Fruit fly (Drosophila melanogaster) whole organism, embryonic: Measurements from ENCODE around the gene CG13609.
A peak's percentile ranks its signal among the peaks of the same experiment; 100 is the strongest.

ENCODE experiments used
- Atf-2 ChIP-seq: fragments of 200-800 bp; sonication (Bioruptor generic); optimal IDR thresholded peaks from 2 replicates; lab custom pipeline; 2016; ENCODE audit warnings: missing biosample characterization, missing genetic modification characterization
- CG10147 ChIP-seq: fragments of 200-800 bp; sonication (Bioruptor generic); optimal IDR thresholded peaks from 2 replicates; lab custom pipeline; 2019; ENCODE audit warnings: missing biosample characterization, mild to moderate bottlenecking, missing genetic modification characterization, moderate library complexity
- CG1024 ChIP-seq: fragments of 200-800 bp; sonication (Bioruptor generic); IDR thresholded peaks from 2 replicates; pipeline ENCODE4 v1.3.6; 2022; ENCODE audit warnings: missing biosample characterization, missing genetic modification characterization
- CG12155 ChIP-seq: fragments of 200-800 bp; sonication (Bioruptor generic); optimal IDR thresholded peaks from 3 replicates; lab custom pipeline; 2016; ENCODE audit warnings: missing biosample characterization, missing genetic modification characterization
- CG12299 ChIP-seq: fragments of 200-800 bp; sonication (Bioruptor generic); optimal IDR thresholded peaks from 2 replicates; lab custom pipeline; 2018; ENCODE audit warnings: missing biosample characterization, mild to moderate bottlenecking, missing genetic modification characterization
- CG12659 ChIP-seq: fragments of 200-800 bp; sonication (Bioruptor generic); optimal IDR thresholded peaks from 3 replicates; lab custom pipeline; 2017; ENCODE audit warnings: mild to moderate bottlenecking, missing biosample characterization, missing genetic modification reagents, missing genetic modification characterization
- CG15514 ChIP-seq: fragments of 200-800 bp; sonication (Bioruptor generic); optimal IDR thresholded peaks from 3 replicates; lab custom pipeline; 2017; ENCODE audit warnings: missing biosample characterization, missing genetic modification characterization, mild to moderate bottlenecking, moderate library complexity, missing genetic modification reagents
- CG1602 ChIP-seq: fragments of 200-800 bp; sonication (Bioruptor generic); optimal IDR thresholded peaks from 3 replicates; lab custom pipeline; 2016; ENCODE audit warnings: missing biosample characterization, missing genetic modification characterization
- CG17186 ChIP-seq: fragments of 200-800 bp; sonication (Bioruptor generic); optimal IDR thresholded peaks from 3 replicates; lab custom pipeline; 2017; ENCODE audit warnings: missing biosample characterization, missing genetic modification reagents, missing genetic modification characterization
- CG17359 ChIP-seq: fragments of 200-800 bp; sonication (Bioruptor generic); optimal IDR thresholded peaks from 3 replicates; lab custom pipeline; 2018; ENCODE audit warnings: missing biosample characterization, mild to moderate bottlenecking, missing genetic modification characterization, moderate library complexity
- CG2120 ChIP-seq: fragments of 200-800 bp; sonication (Bioruptor generic); optimal IDR thresholded peaks from 3 replicates; lab custom pipeline; 2016; ENCODE audit warnings: missing biosample characterization, missing genetic modification characterization
- CG33557 ChIP-seq: fragments of 200-800 bp; sonication (Bioruptor generic); optimal IDR thresholded peaks from 2 replicates; lab custom pipeline; 2019; ENCODE audit warnings: missing biosample characterization, mild to moderate bottlenecking, missing genetic modification characterization, moderate library complexity
- CG3838 ChIP-seq: fragments of 200-800 bp; sonication (Bioruptor generic); optimal IDR thresholded peaks from 3 replicates; lab custom pipeline; 2016; ENCODE audit warnings: missing biosample characterization, missing genetic modification characterization
- CG7271 ChIP-seq: fragments of 200-800 bp; sonication (Bioruptor generic); optimal IDR thresholded peaks from 2 replicates; lab custom pipeline; 2018; ENCODE audit warnings: missing biosample characterization, mild to moderate bottlenecking, missing genetic modification characterization, moderate library complexity
- CG9609 ChIP-seq: fragments of 200-800 bp; sonication (Bioruptor generic); optimal IDR thresholded peaks from 3 replicates; lab custom pipeline; 2016; ENCODE audit warnings: missing biosample characterization, missing genetic modification characterization
- CG9876 ChIP-seq: fragments of 200-800 bp; sonication (Bioruptor generic); optimal IDR thresholded peaks from 2 replicates; lab custom pipeline; 2016; ENCODE audit warnings: missing biosample characterization, missing genetic modification characterization
- CHES-1-like ChIP-seq: fragments of 200-800 bp; sonication (Bioruptor generic); optimal IDR thresholded peaks from 2 replicates; lab custom pipeline; 2016; ENCODE audit warnings: missing biosample characterization, missing genetic modification characterization
- CkIIα-i1 ChIP-seq: fragments of 200-800 bp; sonication (Bioruptor generic); IDR thresholded peaks from 2 replicates; pipeline ENCODE4 v1.3.6; 2022; ENCODE audit warnings: missing biosample characterization, missing genetic modification characterization
- Deaf1 ChIP-seq: fragments of 200-800 bp; optimal IDR thresholded peaks from 3 replicates; lab custom pipeline; 2019; ENCODE audit warnings: missing biosample characterization, mild to moderate bottlenecking, missing genetic modification characterization, moderate library complexity
- Dek ChIP-seq: fragments of 200-800 bp; sonication (Bioruptor generic); optimal IDR thresholded peaks from 3 replicates; lab custom pipeline; 2019; ENCODE audit warnings: missing biosample characterization, mild to moderate bottlenecking, missing genetic modification characterization, moderate library complexity
- Elba2 ChIP-seq: fragments of 200-800 bp; sonication (Bioruptor generic); optimal IDR thresholded peaks from 3 replicates; lab custom pipeline; 2016; ENCODE audit warnings: missing biosample characterization, missing genetic modification characterization
- Gug ChIP-seq: fragments of 200-800 bp; sonication (Bioruptor generic); IDR thresholded peaks from 4 replicates; pipeline ENCODE4 v1.3.6; 2022; ENCODE audit warnings: missing biosample characterization, missing genetic modification characterization
- HmgD ChIP-seq: fragments of 200-800 bp; sonication (Bioruptor generic); optimal IDR thresholded peaks from 3 replicates; lab custom pipeline; 2016; ENCODE audit warnings: missing biosample characterization, missing genetic modification characterization
- HmgZ ChIP-seq: fragments of 200-800 bp; sonication (Bioruptor generic); optimal IDR thresholded peaks from 2 replicates; lab custom pipeline; 2018; ENCODE audit warnings: missing biosample characterization, mild to moderate bottlenecking, missing genetic modification characterization
- Hmx ChIP-seq: fragments of 200-800 bp; sonication (Bioruptor generic); optimal IDR thresholded peaks from 2 replicates; lab custom pipeline; 2016; ENCODE audit warnings: missing biosample characterization, missing genetic modification characterization
- NFAT ChIP-seq: fragments of 200-800 bp; sonication (Bioruptor generic); IDR thresholded peaks from 2 replicates; pipeline ENCODE4 v1.3.6; 2022; ENCODE audit warnings: missing biosample characterization, missing genetic modification characterization
- Nf-YB ChIP-seq: fragments of 200-800 bp; sonication (Bioruptor generic); optimal IDR thresholded peaks from 3 replicates; lab custom pipeline; 2019; ENCODE audit warnings: missing biosample characterization, mild to moderate bottlenecking, missing genetic modification characterization, moderate library complexity
- PHDP ChIP-seq: fragments of 200-800 bp; sonication (Bioruptor generic); optimal IDR thresholded peaks from 3 replicates; lab custom pipeline; 2018; ENCODE audit warnings: missing biosample characterization, mild to moderate bottlenecking, missing genetic modification characterization, moderate library complexity
- Pdp1 ChIP-seq, 2 experiments: fragments of 200-800 bp; sonication (Bioruptor generic); optimal IDR thresholded peaks; 3 replicates each; lab custom pipeline; 2016; ENCODE audit warnings: missing biosample characterization in 2 of 2, missing genetic modification characterization in 2 of 2, mild to moderate bottlenecking in 1 of 2, moderate library complexity in 1 of 2
- Ravus ChIP-seq: fragments of 200-800 bp; sonication (Bioruptor generic); IDR thresholded peaks from 2 replicates; pipeline ENCODE4 v1.3.6; 2022; ENCODE audit warnings: missing biosample characterization, missing genetic modification characterization
- Trl ChIP-seq, 3 experiments: fragments of >200 bp in 2 of 3; fragments of 200-800 bp in 1 of 3; sonication (Bioruptor generic) in 1 of 3; optimal IDR thresholded peaks; 2 replicates in 1 of 3; 3 replicates in 2 of 3; lab custom pipeline; 2016 to 2017; ENCODE audit warnings: missing biosample characterization in 1 of 3, missing genetic modification characterization in 1 of 3
- YL-1 ChIP-seq: fragments of 200-800 bp; sonication (Bioruptor generic); optimal IDR thresholded peaks from 3 replicates; lab custom pipeline; 2017; ENCODE audit warnings: missing biosample characterization, mild to moderate bottlenecking, missing genetic modification characterization
- bab2 ChIP-seq: fragments of 200-800 bp; sonication (Bioruptor generic); optimal IDR thresholded peaks from 2 replicates; lab custom pipeline; 2016; ENCODE audit warnings: missing biosample characterization, missing genetic modification characterization
- bbx ChIP-seq: fragments of 200-800 bp; sonication (Bioruptor generic); IDR thresholded peaks from 2 replicates; pipeline ENCODE4 v1.3.6; 2022; ENCODE audit warnings: missing biosample characterization, missing genetic modification characterization; ENCODE audit not compliant: partially characterized antibody
- bsh ChIP-seq, 2 experiments: fragments of 200-800 bp; sonication (Bioruptor generic); optimal IDR thresholded peaks; 2 replicates each; lab custom pipeline; 2017 to 2018; ENCODE audit warnings: mild to moderate bottlenecking in 2 of 2, missing biosample characterization in 2 of 2, missing genetic modification characterization in 2 of 2, moderate library complexity in 1 of 2
- croc ChIP-seq: fragments of 200-800 bp; sonication (Bioruptor generic); conservative IDR thresholded peaks from 3 replicates; pipeline ENCODE4 v1.3.6; 2022; ENCODE audit warnings: missing biosample characterization, missing genetic modification characterization
- dati ChIP-seq: fragments of 200-800 bp; sonication (Bioruptor generic); IDR thresholded peaks from 2 replicates; pipeline ENCODE4 v1.3.6; 2022; ENCODE audit warnings: missing biosample characterization, missing genetic modification characterization
- ewg ChIP-seq: fragments of 200-800 bp; sonication (Bioruptor generic); optimal IDR thresholded peaks from 3 replicates; lab custom pipeline; 2017; ENCODE audit warnings: mild to moderate bottlenecking, missing biosample characterization, missing genetic modification reagents, missing genetic modification characterization
- fd102C ChIP-seq: fragments of 200-800 bp; sonication (Bioruptor generic); optimal IDR thresholded peaks from 2 replicates; lab custom pipeline; 2018; ENCODE audit warnings: missing biosample characterization, mild to moderate bottlenecking, missing genetic modification characterization, moderate library complexity
- gcm2 ChIP-seq: fragments of 200-800 bp; sonication (Bioruptor generic); optimal IDR thresholded peaks from 2 replicates; lab custom pipeline; 2016; ENCODE audit warnings: missing biosample characterization, missing genetic modification characterization
- lilli ChIP-seq: fragments of 200-800 bp; sonication (Bioruptor generic); optimal IDR thresholded peaks from 3 replicates; lab custom pipeline; 2016; ENCODE audit warnings: missing biosample characterization, missing genetic modification characterization
- maf-S ChIP-seq: fragments of 200-800 bp; sonication (Bioruptor generic); optimal IDR thresholded peaks from 2 replicates; lab custom pipeline; 2016; ENCODE audit warnings: missing biosample characterization, missing genetic modification characterization
- onecut ChIP-seq: fragments of 200-800 bp; sonication (Bioruptor generic); IDR thresholded peaks from 2 replicates; pipeline ENCODE4 v1.3.6; 2022; ENCODE audit warnings: missing biosample characterization, missing genetic modification characterization
- p53 ChIP-seq: fragments of 200-800 bp; sonication (Bioruptor generic); optimal IDR thresholded peaks from 2 replicates; lab custom pipeline; 2016; ENCODE audit warnings: missing biosample characterization, missing genetic modification characterization
- pita ChIP-seq: fragments of 200-800 bp; sonication (Bioruptor generic); optimal IDR thresholded peaks from 2 replicates; lab custom pipeline; 2017; ENCODE audit warnings: missing biosample characterization, mild to moderate bottlenecking, missing genetic modification characterization
- prd ChIP-seq, 3 experiments: fragments of >200 bp in 2 of 3; fragments of 200-800 bp in 1 of 3; sonication (Bioruptor generic) in 1 of 3; optimal IDR thresholded peaks in 2 of 3; IDR thresholded peaks in 1 of 3; 2 replicates in 2 of 3; 3 replicates in 1 of 3; pipeline versions ENCODE4 v1.3.6 to Lab custom; 2017 to 2022; ENCODE audit warnings: missing biosample characterization in 1 of 3, missing genetic modification characterization in 1 of 3
- slou ChIP-seq: fragments of 200-800 bp; sonication (Bioruptor generic); optimal IDR thresholded peaks from 3 replicates; lab custom pipeline; 2016; ENCODE audit warnings: missing biosample characterization, missing genetic modification characterization
- sqz ChIP-seq: fragments of 200-800 bp; sonication (Bioruptor generic); optimal IDR thresholded peaks from 3 replicates; lab custom pipeline; 2018; ENCODE audit warnings: missing biosample characterization, mild to moderate bottlenecking, missing genetic modification characterization
- tin ChIP-seq: fragments of 200-800 bp; sonication (Bioruptor generic); optimal IDR thresholded peaks from 3 replicates; lab custom pipeline; 2016; ENCODE audit warnings: missing biosample characterization, missing genetic modification characterization
- tx ChIP-seq: fragments of 200-800 bp; sonication (Bioruptor generic); optimal IDR thresholded peaks from 2 replicates; lab custom pipeline; 2016; ENCODE audit warnings: missing biosample characterization, missing genetic modification characterization

CG13609 gene

DNA sequence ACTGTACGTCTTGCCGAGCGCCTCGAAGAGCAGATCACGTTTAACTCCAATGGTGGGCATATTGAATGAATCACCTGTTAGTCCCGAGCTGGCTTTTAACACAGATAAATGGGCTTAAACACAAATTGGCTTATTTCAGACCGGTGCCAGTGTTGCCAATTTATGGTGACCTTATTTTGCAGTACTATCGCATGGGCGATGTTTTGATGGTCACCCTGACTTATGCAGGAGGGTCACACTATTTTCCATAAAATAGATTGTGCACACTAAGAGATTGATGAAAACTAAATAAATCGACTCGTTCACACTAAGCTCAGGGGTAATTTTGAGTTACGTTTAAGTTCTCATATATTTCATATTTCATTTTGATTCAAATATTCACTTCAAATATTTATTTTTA is 25.7 kb downstream of the CG13609 start, which contains the start of gene beta-PheRS (continued):
- TF ChIP-seq fd102C (no peak), CG9609 (peak; percentile 3), CG10147 (no peak), Pdp1 (GFP tag; optimal IDR thresholded peaks at IDR 0.05; lab: Kevin White, UChicago) (peak in 1 of 2 experiments; percentile 23), CG17359 (tag; lab: Kevin White, UChicago) (no peak), croc (GFP tag; lab: Robert Waterston, UW) (no peak), Nf-YB (no peak), Dek (no peak), HmgZ (tag; lab: Kevin White, UChicago) (peak; percentile 88), CG33557 (GFP tag; lab: Kevin White, UChicago) (no peak), tin (peak; percentile 54), prd (optimal IDR thresholded peaks at IDR 0.05; lab: Kevin White, UChicago) (no peak), prd (GFP tag; IDR thresholded peaks at IDR 0.05; lab: Robert Waterston, UW) (peak; percentile 54; the same call in 1 of the 3 replicates), CG15514 (GFP tag; lab: Kevin White, UChicago) (no peak), p53 (peak; percentile 43), bab2 (GFP tag; lab: Kevin White, UChicago) (peak; percentile 44), CG7271 (tag; lab: Kevin White, UChicago) (peak; percentile 56), Hmx (GFP tag; lab: Kevin White, UChicago) (no peak), onecut (0 out of 2 replicates have a peak, but pooled peaks have one; percentile 8), CG12155 (GFP tag; lab: Kevin White, UChicago) (peak; percentile 52), tx (GFP tag; lab: Kevin White, UChicago) (no peak), Elba2 (GFP tag; lab: Kevin White, UChicago) (peak; percentile 67), bsh (GFP tag; optimal IDR thresholded peaks at IDR 0.05; lab: Kevin White, UChicago) (no peak), bbx (GFP tag; lab: Robert Waterston, UW) (peak; percentile 92), Ravus (no peak), CkIIα-i1 (no peak), dati (GFP tag; lab: Robert Waterston, UW) (no peak), CG12659 (peak; percentile 93), NFAT (GFP tag; lab: Robert Waterston, UW) (peak; percentile 77), HmgD (peak; percentile 68), PHDP (no peak), Atf-2 (GFP tag; lab: Kevin White, UChicago) (no peak), gcm2 (GFP tag; lab: Kevin White, UChicago) (no peak), CG1602 (peak; percentile 26), slou (GFP tag; lab: Kevin White, UChicago) (no peak), ewg (GFP tag; lab: Kevin White, UChicago) (no peak), maf-S (peak; percentile 47), lilli (GFP tag; lab: Kevin White, UChicago) (peak; percentile 66), pita (GFP tag; lab: Kevin White, UChicago) (no peak), YL-1 (GFP tag; lab: Kevin White, UChicago) (peak; percentile 98), sqz (GFP tag; lab: Kevin White, UChicago) (no peak), Deaf1 (tag; lab: Kevin White, UChicago) (no peak), Gug (peak; percentile 53; the same call in 1 of the 4 replicates), CG17186 (peak; percentile 53), CG9876 (peak; percentile 67), CG3838 (GFP tag; lab: Kevin White, UChicago) (no peak), CG12299 (peak; percentile 20), CG2120 (GFP tag; lab: Kevin White, UChicago) (peak; percentile 75), CG1024 (GFP tag; lab: Robert Waterston, UW) (peak; percentile 70), Trl (optimal IDR thresholded peaks at IDR 0.05; lab: Kevin White, UChicago) (no peak), Trl (GFP tag; optimal IDR thresholded peaks at IDR 0.05; lab: Kevin White, UChicago) (peak; percentile 60), CHES-1-like (GFP tag; lab: Kevin White, UChicago) (peak; percentile 69)
